Worm (Caenorhabditis elegans): Measurements from ENCODE around the gene adm-2.

adm-2 gene

ce11 chrX:13700642-13701233, 13.0 kb downstream of the adm-2 start (continued):
- TF ChIP-seq che-1 (tag; optimal IDR thresholded peaks at IDR 0.05) (no peak), eyg-1 (tag; optimal IDR thresholded peaks at IDR 0.05) (peak; percentile 9), odd-2 (tag; optimal IDR thresholded peaks at IDR 0.05) (no peak), Y22D7AL.16 (tag; optimal IDR thresholded peaks at IDR 0.05) (peak; percentile 56), elt-4 (tag; optimal IDR thresholded peaks at IDR 0.05) (no peak), gmeb-2 (tag; optimal IDR thresholded peaks at IDR 0.05) (peak; percentile 40), lin-11 (tag; optimal IDR thresholded peaks at IDR 0.05) (peak; percentile 26), fax-1 (tag; optimal IDR thresholded peaks at IDR 0.05) (peak; percentile 12), pha-4 (tag; optimal IDR thresholded peaks at IDR 0.05) (no peak), ahr-1 (tag; optimal IDR thresholded peaks at IDR 0.05) (peak; percentile 53), ceh-34 (tag; optimal IDR thresholded peaks at IDR 0.05) (peak; percentile 98), ceh-6 (GFP tag; optimal IDR thresholded peaks at IDR 0.05) (peak; percentile 67), ceh-31 (tag; optimal IDR thresholded peaks at IDR 0.05) (peak; percentile 98), ceh-19 (GFP tag; optimal IDR thresholded peaks at IDR 0.05) (peak; percentile 68), tbx-7 (tag; optimal IDR thresholded peaks at IDR 0.05) (peak; percentile 56), dmd-4 (tag; optimal IDR thresholded peaks at IDR 0.05; ENCODE audit: borderline replicate concordance) (peak; percentile 11), unc-42 (tag; optimal IDR thresholded peaks at IDR 0.05) (peak; percentile 98), hlh-13 (GFP tag; optimal IDR thresholded peaks at IDR 0.05) (peak; percentile 6), pros-1 (tag; optimal IDR thresholded peaks at IDR 0.05) (peak; percentile 96), ref-2 (tag; optimal IDR thresholded peaks at IDR 0.05) (peak; percentile 96), madf-2 (tag; optimal IDR thresholded peaks at IDR 0.05) (peak; percentile 79), T23F11.4 (GFP tag; optimal IDR thresholded peaks at IDR 0.05) (peak; percentile 24), hlh-6 (tag; optimal IDR thresholded peaks at IDR 0.05) (peak; percentile 75), ceh-30 (tag; optimal IDR thresholded peaks at IDR 0.05) (peak; percentile 91), ztf-16 (tag; optimal IDR thresholded peaks at IDR 0.05) (peak; percentile 90), mec-3 (tag; optimal IDR thresholded peaks at IDR 0.05; ENCODE audit: borderline replicate concordance) (no peak), sdc-2 (tag; optimal IDR thresholded peaks at IDR 0.05) (peak; percentile 100), ttx-3 (tag; optimal IDR thresholded peaks at IDR 0.05) (peak; percentile 69), sox-4 (tag; optimal IDR thresholded peaks at IDR 0.05) (peak; percentile 50), hlh-15 (tag; optimal IDR thresholded peaks at IDR 0.05) (no peak), pqm-1 (tag; optimal IDR thresholded peaks at IDR 0.05) (peak; percentile 90), ama-1 (optimal IDR thresholded peaks at IDR 0.05) (no peak), K09A11.1 (tag; optimal IDR thresholded peaks at IDR 0.05; ENCODE audit: insufficient read depth) (peak; percentile 75), hlh-30 (tag; optimal IDR thresholded peaks at IDR 0.05; ENCODE audit: insufficient read depth) (peak; percentile 80), unc-55 (GFP tag; optimal IDR thresholded peaks at IDR 0.05) (peak; percentile 91), fkh-10 (GFP tag; optimal IDR thresholded peaks at IDR 0.05) (peak; percentile 86), unc-86 (tag; optimal IDR thresholded peaks at IDR 0.05) (peak; percentile 81), elt-2 (tag; optimal IDR thresholded peaks at IDR 0.05) (peak; percentile 54), ceh-18 (tag; optimal IDR thresholded peaks at IDR 0.05) (peak; percentile 100), syd-9 (tag; optimal IDR thresholded peaks at IDR 0.05) (peak; percentile 81), F13H6.1 (tag; optimal IDR thresholded peaks at IDR 0.05) (peak; percentile 89), hlh-8 (tag; optimal IDR thresholded peaks at IDR 0.05) (peak; percentile 54), lim-6 (tag; optimal IDR thresholded peaks at IDR 0.05) (no peak), pat-9 (tag; optimal IDR thresholded peaks at IDR 0.05) (peak; percentile 36), C38D4.7 (GFP tag; optimal IDR thresholded peaks at IDR 0.05) (no peak)

Measured in whole organism, late embryonic.